Worm (Caenorhabditis elegans): ENCODE data around the gene lin-32.

lin-32 gene

ce11 chrX:2233929-2234328, 4.0 kb upstream of the lin-32 start, which contains the start of gene T14F9.2:
TSS of gene T14F9.2 (plus strand) at chrX:2234324.
- TF ChIP-seq ceh-6 (GFP tag; optimal IDR thresholded peaks at IDR 0.05) (no peak), gmeb-2 (tag; optimal IDR thresholded peaks at IDR 0.05) (no peak), ceh-31 (tag; optimal IDR thresholded peaks at IDR 0.05) (no peak), sox-4 (tag; optimal IDR thresholded peaks at IDR 0.05) (no peak), nfya-1 (tag; optimal IDR thresholded peaks at IDR 0.05) (peak; percentile 19), pqm-1 (tag; optimal IDR thresholded peaks at IDR 0.05) (no peak), pag-3 (tag; optimal IDR thresholded peaks at IDR 0.05; ENCODE audit: borderline replicate concordance) (no peak), unc-42 (tag; optimal IDR thresholded peaks at IDR 0.05) (no peak), ceh-2 (tag; optimal IDR thresholded peaks at IDR 0.05) (no peak), elt-2 (tag; optimal IDR thresholded peaks at IDR 0.05) (peak; percentile 27), pha-4 (tag; optimal IDR thresholded peaks at IDR 0.05) (no peak), che-1 (tag; optimal IDR thresholded peaks at IDR 0.05) (no peak), ceh-18 (tag; optimal IDR thresholded peaks at IDR 0.05) (no peak), tbx-2 (tag; optimal IDR thresholded peaks at IDR 0.05) (peak; percentile 4), unc-55 (GFP tag; optimal IDR thresholded peaks at IDR 0.05) (peak; percentile 18), ceh-19 (GFP tag; optimal IDR thresholded peaks at IDR 0.05) (no peak)

DNA sequence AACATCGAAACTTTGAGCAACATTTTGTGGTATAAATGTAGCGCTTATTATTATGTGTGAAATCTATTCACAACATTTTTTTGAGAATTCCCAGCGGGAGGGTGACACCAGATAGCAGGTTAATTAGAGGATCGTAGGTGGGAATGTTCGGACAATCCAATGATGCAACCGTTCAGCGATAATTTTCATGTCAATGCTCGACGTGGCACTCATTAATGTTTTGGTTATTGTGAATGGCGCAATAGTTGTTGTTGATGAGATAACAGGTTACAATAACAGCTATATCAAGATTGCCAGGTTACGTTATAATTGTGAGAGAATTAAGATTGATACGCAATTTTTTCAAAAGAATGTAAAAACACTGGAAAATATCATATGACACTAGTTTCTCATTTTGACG, 1.4 kb upstream of the lin-32 start:
- no peak for TF ChIP-seq Y22D7AL.16 (tag; optimal IDR thresholded peaks at IDR 0.05)
- no peak for TF ChIP-seq C38D4.7 (GFP tag; optimal IDR thresholded peaks at IDR 0.05)
- TF ChIP-seq ttx-3 (tag; optimal IDR thresholded peaks at IDR 0.05), result no peak
- TF ChIP-seq elt-2 (tag; optimal IDR thresholded peaks at IDR 0.05), result peak; percentile 44
- TF ChIP-seq unc-86 (tag; optimal IDR thresholded peaks at IDR 0.05), result no peak
- no peak for TF ChIP-seq ets-4 (tag; optimal IDR thresholded peaks at IDR 0.05)
- no peak for TF ChIP-seq ceh-9 (tag; optimal IDR thresholded peaks at IDR 0.05)
- no peak for TF ChIP-seq C08G9.2 (tag; optimal IDR thresholded peaks at IDR 0.05)

DNA sequence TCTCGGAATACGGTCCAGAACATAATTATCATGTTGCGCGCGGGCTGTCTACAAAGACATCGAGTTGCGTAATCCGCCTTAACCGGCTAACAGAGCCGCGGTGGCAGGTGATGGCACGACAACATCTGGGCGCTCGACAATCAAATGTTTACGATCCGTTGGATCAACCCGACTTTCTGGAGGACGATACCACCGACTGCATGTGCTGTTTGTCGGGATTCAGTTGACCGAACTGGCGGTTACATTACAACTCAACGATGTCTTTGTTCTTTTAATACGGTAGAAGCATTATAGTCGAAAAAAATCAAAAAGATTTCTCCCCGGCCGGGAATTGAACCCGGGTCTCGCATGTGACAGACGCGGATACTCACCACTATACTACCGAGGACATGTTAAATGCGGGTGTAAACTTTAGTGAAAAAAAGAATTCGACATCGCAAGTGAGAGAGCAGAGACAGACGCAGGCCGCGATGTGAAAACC, 3.0 kb downstream of the lin-32 start:
- TF ChIP-seq hlh-13 (GFP tag; optimal IDR thresholded peaks at IDR 0.05) (peak; percentile 60), pha-2 (tag; optimal IDR thresholded peaks at IDR 0.05) (peak; percentile 75), ceh-34 (tag; optimal IDR thresholded peaks at IDR 0.05) (peak; percentile 74), tbx-7 (tag; optimal IDR thresholded peaks at IDR 0.05) (peak; percentile 36), elt-4 (tag; optimal IDR thresholded peaks at IDR 0.05) (no peak), ceh-45 (GFP tag; IDR thresholded peaks at IDR 0.05) (peak; percentile 82), ets-4 (tag; optimal IDR thresholded peaks at IDR 0.05) (no peak), zip-5 (tag; optimal IDR thresholded peaks at IDR 0.05) (peak; percentile 57), ceh-19 (GFP tag; optimal IDR thresholded peaks at IDR 0.05) (peak; percentile 88), ceh-6 (GFP tag; optimal IDR thresholded peaks at IDR 0.05) (peak; percentile 80), lim-6 (tag; optimal IDR thresholded peaks at IDR 0.05) (no peak), ceh-24 (tag; optimal IDR thresholded peaks at IDR 0.05) (peak; percentile 20), Y22D7AL.16 (tag; optimal IDR thresholded peaks at IDR 0.05) (peak; percentile 71), ama-1 (optimal IDR thresholded peaks at IDR 0.05) (no peak), ceh-14 (tag; optimal IDR thresholded peaks at IDR 0.05) (peak; percentile 85), fax-1 (tag; optimal IDR thresholded peaks at IDR 0.05) (peak; percentile 79), sox-4 (tag; optimal IDR thresholded peaks at IDR 0.05) (peak; percentile 79), tbx-2 (tag; optimal IDR thresholded peaks at IDR 0.05) (peak; percentile 73), hlh-30 (tag; optimal IDR thresholded peaks at IDR 0.05; ENCODE audit: insufficient read depth) (peak; percentile 88), ceh-48 (tag; optimal IDR thresholded peaks at IDR 0.05) (peak; percentile 69), ceh-9 (tag; optimal IDR thresholded peaks at IDR 0.05) (peak; percentile 69), ahr-1 (tag; optimal IDR thresholded peaks at IDR 0.05) (peak; percentile 78), ceh-30 (tag; optimal IDR thresholded peaks at IDR 0.05) (peak; percentile 18), ceh-2 (tag; optimal IDR thresholded peaks at IDR 0.05) (peak; percentile 60), mec-3 (tag; optimal IDR thresholded peaks at IDR 0.05; ENCODE audit: borderline replicate concordance) (peak; percentile 11), K09A11.1 (tag; optimal IDR thresholded peaks at IDR 0.05; ENCODE audit: insufficient read depth) (peak; percentile 74), fkh-10 (GFP tag; optimal IDR thresholded peaks at IDR 0.05) (no peak), nhr-11 (tag; optimal IDR thresholded peaks at IDR 0.05) (no peak), hlh-15 (tag; optimal IDR thresholded peaks at IDR 0.05) (peak; percentile 22), eyg-1 (tag; optimal IDR thresholded peaks at IDR 0.05) (no peak), pat-9 (tag; optimal IDR thresholded peaks at IDR 0.05) (peak; percentile 81), T23F11.4 (GFP tag; optimal IDR thresholded peaks at IDR 0.05) (peak; percentile 59), hlh-6 (tag; optimal IDR thresholded peaks at IDR 0.05) (peak; percentile 66), sox-2 (GFP tag; IDR thresholded peaks at IDR 0.05) (peak; percentile 63), elt-2 (tag; optimal IDR thresholded peaks at IDR 0.05) (peak; percentile 73)
